Fruit fly (Drosophila melanogaster): ENCODE measurements around the gene inaE.

- TF ChIP-seq CG7101 (tag; optimal IDR thresholded peaks at IDR 0.05): peak; percentile 80
- peak; percentile 29 for TF ChIP-seq pad (GFP tag; optimal IDR thresholded peaks at IDR 0.05)
- TF ChIP-seq CG14711 (tag; optimal IDR thresholded peaks at IDR 0.05): peak; percentile 76
- no peak for TF ChIP-seq tj (GFP tag; optimal IDR thresholded peaks at IDR 0.05)
- TF ChIP-seq CG11617 (GFP tag; optimal IDR thresholded peaks at IDR 0.05): peak; percentile 49
- TF ChIP-seq Hr96 (GFP tag; optimal IDR thresholded peaks at IDR 0.05): no peak
- TF ChIP-seq Crg-1 (GFP tag; optimal IDR thresholded peaks at IDR 0.05): no peak
- TF ChIP-seq CG7045 (GFP tag; optimal IDR thresholded peaks at IDR 0.05): peak; percentile 20
- no peak for TF ChIP-seq Mnt (GFP tag; optimal IDR thresholded peaks at IDR 0.05)
Observed at dm6 chrX:13734866-13735265, 48.6 kb upstream of the inaE start.

Measured in whole organism, adult.